Fruit fly (Drosophila melanogaster) whole organism, prepupa: ENCODE results near the gene CG15258.
A peak's percentile ranks its signal among the peaks of the same experiment; 100 is the strongest.

Source experiments
- CG10631 ChIP-seq: fragments of 200-800 bp; sonication (Bioruptor generic); optimal IDR thresholded peaks from 2 replicates; lab custom pipeline; 2016; ENCODE audit warnings: missing biosample characterization, missing genetic modification characterization
- CG10669 ChIP-seq: fragments of 200-800 bp; sonication (Bioruptor generic); optimal IDR thresholded peaks from 3 replicates; lab custom pipeline; 2018; ENCODE audit warnings: missing biosample characterization, mild to moderate bottlenecking, missing genetic modification characterization, moderate library complexity
- CG11902 ChIP-seq: fragments of 200-800 bp; sonication (Bioruptor generic); optimal IDR thresholded peaks from 3 replicates; lab custom pipeline; 2016; ENCODE audit warnings: missing biosample characterization, missing genetic modification characterization
- CG15336 ChIP-seq: fragments of 200-800 bp; sonication (Bioruptor generic); IDR thresholded peaks from 2 replicates; pipeline ENCODE4 v1.3.6; 2022; ENCODE audit warnings: missing biosample characterization, missing genetic modification characterization
- CG16779 ChIP-seq: fragments of 200-800 bp; sonication (Bioruptor generic); optimal IDR thresholded peaks from 3 replicates; lab custom pipeline; 2017; ENCODE audit warnings: missing biosample characterization, mild to moderate bottlenecking, missing genetic modification characterization
- CG3032 ChIP-seq: fragments of 200-800 bp; optimal IDR thresholded peaks from 2 replicates; lab custom pipeline; 2019; ENCODE audit warnings: missing biosample characterization, mild to moderate bottlenecking, missing genetic modification characterization, moderate library complexity
- CG31627 ChIP-seq: fragments of 200-800 bp; sonication (Bioruptor generic); optimal IDR thresholded peaks from 3 replicates; lab custom pipeline; 2016; ENCODE audit warnings: missing biosample characterization, missing genetic modification characterization
- CG32006 ChIP-seq: fragments of 200-800 bp; sonication (Bioruptor generic); optimal IDR thresholded peaks from 3 replicates; lab custom pipeline; 2017; ENCODE audit warnings: missing biosample characterization, mild to moderate bottlenecking, missing genetic modification characterization
- CG34406 ChIP-seq: fragments of 200-800 bp; sonication (Bioruptor generic); optimal IDR thresholded peaks from 3 replicates; lab custom pipeline; 2016; ENCODE audit warnings: missing biosample characterization, missing genetic modification characterization
- CG3919 ChIP-seq: fragments of 200-800 bp; sonication (Bioruptor generic); optimal IDR thresholded peaks from 3 replicates; lab custom pipeline; 2016; ENCODE audit warnings: missing biosample characterization, missing genetic modification characterization
- CG4318 ChIP-seq: fragments of 200-800 bp; sonication (Bioruptor generic); optimal IDR thresholded peaks from 3 replicates; lab custom pipeline; 2017; ENCODE audit warnings: missing biosample characterization, mild to moderate bottlenecking, missing genetic modification characterization
- CG6276 ChIP-seq: fragments of 200-800 bp; sonication (Bioruptor generic); optimal IDR thresholded peaks from 2 replicates; lab custom pipeline; 2017; ENCODE audit warnings: missing biosample characterization, mild to moderate bottlenecking, missing genetic modification characterization
- CG6808 ChIP-seq: fragments of 200-800 bp; sonication (Bioruptor generic); optimal IDR thresholded peaks from 3 replicates; lab custom pipeline; 2017; ENCODE audit warnings: missing biosample characterization, missing genetic modification characterization, mild to moderate bottlenecking, moderate library complexity, missing genetic modification reagents
- CG7368 ChIP-seq: fragments of 200-800 bp; sonication (Bioruptor generic); optimal IDR thresholded peaks from 3 replicates; lab custom pipeline; 2016; ENCODE audit warnings: missing biosample characterization, missing genetic modification characterization
- CG8119 ChIP-seq: fragments of 200-800 bp; sonication (Bioruptor generic); IDR thresholded peaks from 3 replicates; pipeline ENCODE4 v1.3.6; 2022; ENCODE audit warnings: missing biosample characterization, missing genetic modification characterization
- CG8632 ChIP-seq: fragments of 200-800 bp; sonication (Bioruptor generic); optimal IDR thresholded peaks from 3 replicates; lab custom pipeline; 2016; ENCODE audit warnings: missing biosample characterization, missing genetic modification characterization
- Eip75B ChIP-seq: fragments of 200-800 bp; sonication (Bioruptor generic); optimal IDR thresholded peaks from 3 replicates; lab custom pipeline; 2016; ENCODE audit warnings: missing biosample characterization, missing genetic modification characterization
- Eip78C ChIP-seq: fragments of 200-800 bp; sonication (Bioruptor generic); peaks from one replicate; lab custom pipeline; 2016; ENCODE audit warnings: missing biosample characterization, missing genetic modification characterization
- Eip93F ChIP-seq: fragments of 200-800 bp; sonication (Bioruptor generic); optimal IDR thresholded peaks from 2 replicates; lab custom pipeline; 2016; ENCODE audit warnings: missing biosample characterization, mild to moderate bottlenecking, missing genetic modification characterization
- Ets21C ChIP-seq: fragments of 200-800 bp; sonication (Bioruptor generic); optimal IDR thresholded peaks from 3 replicates; lab custom pipeline; 2016; ENCODE audit warnings: missing biosample characterization, missing genetic modification characterization
- Ets96B ChIP-seq: fragments of 200-800 bp; optimal IDR thresholded peaks from 2 replicates; lab custom pipeline; 2019; ENCODE audit warnings: missing biosample characterization, mild to moderate bottlenecking, missing genetic modification characterization, moderate library complexity
- Hr4 ChIP-seq: fragments of 200-800 bp; sonication (Bioruptor generic); optimal IDR thresholded peaks from 3 replicates; lab custom pipeline; 2016; ENCODE audit warnings: missing biosample characterization, missing genetic modification characterization
- Lpt ChIP-seq: fragments of 200-800 bp; sonication (Bioruptor generic); optimal IDR thresholded peaks from 3 replicates; lab custom pipeline; 2016; ENCODE audit warnings: missing biosample characterization, missing genetic modification characterization
- OdsH ChIP-seq: fragments of 200-800 bp; sonication (Bioruptor generic); optimal IDR thresholded peaks from 3 replicates; lab custom pipeline; 2016; ENCODE audit warnings: missing biosample characterization, missing genetic modification characterization
- Sox102F ChIP-seq: fragments of 200-800 bp; sonication (Bioruptor generic); optimal IDR thresholded peaks from 2 replicates; lab custom pipeline; 2016; ENCODE audit warnings: missing biosample characterization, mild to moderate bottlenecking, missing genetic modification characterization
- Sox14 ChIP-seq: fragments of 200-800 bp; sonication (Bioruptor generic); optimal IDR thresholded peaks from 3 replicates; lab custom pipeline; 2016; ENCODE audit warnings: missing biosample characterization, missing genetic modification characterization
- Sox15 ChIP-seq: fragments of 200-800 bp; sonication (Bioruptor generic); optimal IDR thresholded peaks from 3 replicates; lab custom pipeline; 2016; ENCODE audit warnings: missing biosample characterization, missing genetic modification characterization
- achi ChIP-seq: fragments of 200-800 bp; sonication (Bioruptor generic); optimal IDR thresholded peaks from 3 replicates; lab custom pipeline; 2016; ENCODE audit warnings: missing biosample characterization, missing genetic modification characterization
- acj6 ChIP-seq: fragments of 200-800 bp; sonication (Bioruptor generic); optimal IDR thresholded peaks from 3 replicates; lab custom pipeline; 2016; ENCODE audit warnings: missing biosample characterization, missing genetic modification characterization
- cyc ChIP-seq: fragments of 200-800 bp; sonication (Bioruptor generic); optimal IDR thresholded peaks from 3 replicates; lab custom pipeline; 2016; ENCODE audit warnings: missing biosample characterization, missing genetic modification characterization
- dac ChIP-seq: fragments of 200-800 bp; sonication (Bioruptor generic); optimal IDR thresholded peaks from 2 replicates; lab custom pipeline; 2017; ENCODE audit warnings: missing biosample characterization, mild to moderate bottlenecking, missing genetic modification characterization
- eg ChIP-seq: fragments of 200-800 bp; sonication (Bioruptor generic); IDR thresholded peaks from 3 replicates; pipeline ENCODE4 v1.3.6; 2022; ENCODE audit warnings: missing biosample characterization, missing genetic modification characterization
- esn ChIP-seq: fragments of 200-800 bp; sonication (Bioruptor generic); optimal IDR thresholded peaks from 2 replicates; lab custom pipeline; 2016; ENCODE audit warnings: missing biosample characterization, mild to moderate bottlenecking, missing genetic modification characterization, moderate library complexity
- fd85E ChIP-seq: fragments of 200-800 bp; sonication (Bioruptor generic); optimal IDR thresholded peaks from 3 replicates; lab custom pipeline; 2016; ENCODE audit warnings: missing biosample characterization, missing genetic modification characterization
- fkh ChIP-seq: fragments of 200-800 bp; sonication (Bioruptor generic); optimal IDR thresholded peaks from 3 replicates; lab custom pipeline; 2017; ENCODE audit warnings: missing biosample characterization, mild to moderate bottlenecking, missing genetic modification characterization, moderate library complexity
- lz ChIP-seq: fragments of 200-800 bp; sonication (Bioruptor generic); optimal IDR thresholded peaks from 3 replicates; lab custom pipeline; 2016; ENCODE audit warnings: missing biosample characterization, missing genetic modification characterization
- pdm3 ChIP-seq: fragments of 200-800 bp; sonication (Bioruptor generic); optimal IDR thresholded peaks from 3 replicates; lab custom pipeline; 2016; ENCODE audit warnings: missing biosample characterization, missing genetic modification characterization
- spab ChIP-seq: fragments of 200-800 bp; sonication (Bioruptor generic); optimal IDR thresholded peaks from 2 replicates; lab custom pipeline; 2017; ENCODE audit warnings: missing biosample characterization, mild to moderate bottlenecking, missing genetic modification characterization, missing genetic modification reagents
- ss ChIP-seq, 2 experiments: fragments of 200-800 bp; sonication (Bioruptor generic); optimal IDR thresholded peaks; 2 replicates in 1 of 2; 3 replicates in 1 of 2; lab custom pipeline; 2017 to 2018; ENCODE audit warnings: mild to moderate bottlenecking in 2 of 2, missing biosample characterization in 2 of 2, missing genetic modification characterization in 2 of 2, moderate library complexity in 1 of 2
- svp ChIP-seq: fragments of 200-800 bp; sonication (Bioruptor generic); peaks from one replicate; lab custom pipeline; 2016; ENCODE audit warnings: missing biosample characterization, missing genetic modification characterization
- topi ChIP-seq: fragments of 200-800 bp; sonication (Bioruptor generic); optimal IDR thresholded peaks from 3 replicates; lab custom pipeline; 2016; ENCODE audit warnings: missing biosample characterization, missing genetic modification characterization

Gene CG15258

DNA sequence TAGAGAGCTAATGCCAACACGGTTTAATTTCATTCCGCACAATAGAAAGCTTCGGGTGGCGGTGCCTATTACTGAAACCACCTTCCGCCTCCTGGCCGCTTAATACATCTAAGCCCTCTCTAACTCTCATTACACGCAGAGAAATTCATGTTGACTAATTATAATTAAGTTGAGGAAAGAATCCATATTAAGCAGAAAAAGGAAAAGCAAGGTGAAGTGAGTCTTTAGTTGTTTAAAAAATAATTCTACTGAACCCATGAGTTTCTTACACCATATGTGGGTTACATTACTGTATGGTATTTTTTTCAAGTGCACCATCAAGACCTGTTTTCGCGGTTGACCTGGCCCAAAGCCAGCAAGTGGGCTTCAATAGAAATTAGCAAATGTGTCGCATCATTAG, 16.1 kb downstream of the CG15258 start:
- TF ChIP-seq CG3032 (tag; lab: Kevin White, UChicago) (no peak), pdm3 (GFP tag; lab: Kevin White, UChicago) (peak; percentile 0), CG8632 (no peak), esn (GFP tag; lab: Kevin White, UChicago) (no peak), CG32006 (GFP tag; lab: Kevin White, UChicago) (peak; percentile 60), OdsH (GFP tag; lab: Kevin White, UChicago) (peak; percentile 7), Ets96B (tag; lab: Kevin White, UChicago) (no peak), Sox102F (GFP tag; lab: Kevin White, UChicago) (no peak), CG7368 (no peak), Ets21C (GFP tag; lab: Kevin White, UChicago) (no peak), Lpt (GFP tag; lab: Kevin White, UChicago) (peak; percentile 25), CG11902 (GFP tag; lab: Kevin White, UChicago) (no peak), Hr4 (peak; percentile 59), topi (GFP tag; lab: Kevin White, UChicago) (no peak), CG3919 (GFP tag; lab: Kevin White, UChicago) (no peak), Eip93F (no peak), cyc (no peak), CG31627 (GFP tag; lab: Kevin White, UChicago) (no peak), fkh (no peak), eg (peak; percentile 57), fd85E (GFP tag; lab: Kevin White, UChicago) (no peak), spab (no peak), Eip78C (peak; percentile 24), CG4318 (GFP tag; lab: Kevin White, UChicago) (no peak), CG16779 (tag; lab: Kevin White, UChicago) (no peak), lz (GFP tag; lab: Kevin White, UChicago) (no peak), achi (GFP tag; lab: Kevin White, UChicago) (peak; percentile 12), Eip75B (GFP tag; lab: Kevin White, UChicago) (no peak), CG8119 (GFP tag; lab: Robert Waterston, UW) (peak; percentile 54; the same call in 2 of the 3 replicates), CG6276 (GFP tag; lab: Kevin White, UChicago) (peak; percentile 21), CG15336 (GFP tag; lab: Robert Waterston, UW) (peak; percentile 14; the same call in 1 of the 2 replicates), Sox15 (GFP tag; lab: Kevin White, UChicago) (no peak), dac (GFP tag; lab: Kevin White, UChicago) (no peak), CG10669 (no peak)

dm6 chr2L:15343367-15343893, 18.0 kb downstream of the CG15258 start:
- TF ChIP-seq OdsH (GFP tag; lab: Kevin White, UChicago) (peak; percentile 20), Sox14 (GFP tag; lab: Kevin White, UChicago) (no peak), CG3919 (GFP tag; lab: Kevin White, UChicago) (peak; percentile 19), Hr4 (peak; percentile 28), spab (peak; percentile 7), Eip78C (peak; percentile 63), achi (GFP tag; lab: Kevin White, UChicago) (peak; percentile 32), dac (GFP tag; lab: Kevin White, UChicago) (peak; percentile 28), acj6 (GFP tag; lab: Kevin White, UChicago) (no peak), CG32006 (GFP tag; lab: Kevin White, UChicago) (peak; percentile 69), CG4318 (GFP tag; lab: Kevin White, UChicago) (peak; percentile 18), ss (GFP tag; optimal IDR thresholded peaks at IDR 0.05; lab: Kevin White, UChicago) (no peak), svp (peak; percentile 45), CG15336 (GFP tag; lab: Robert Waterston, UW) (0 out of 2 replicates have a peak, but pooled peaks have one; percentile 17), CG8119 (GFP tag; lab: Robert Waterston, UW) (0 out of 3 replicates have a peak, but pooled peaks have one; percentile 21), CG10631 (peak; percentile 31), CG6808 (peak; percentile 13), CG34406 (GFP tag; lab: Kevin White, UChicago) (no peak)
- TF ChIP-seq, all 60 proteins: peak for 14
